Fruit fly (Drosophila melanogaster): ENCODE results near the gene CG1275.
A peak's percentile ranks its signal among the peaks of the same experiment; 100 is the strongest.

CG1275 gene

DNA sequence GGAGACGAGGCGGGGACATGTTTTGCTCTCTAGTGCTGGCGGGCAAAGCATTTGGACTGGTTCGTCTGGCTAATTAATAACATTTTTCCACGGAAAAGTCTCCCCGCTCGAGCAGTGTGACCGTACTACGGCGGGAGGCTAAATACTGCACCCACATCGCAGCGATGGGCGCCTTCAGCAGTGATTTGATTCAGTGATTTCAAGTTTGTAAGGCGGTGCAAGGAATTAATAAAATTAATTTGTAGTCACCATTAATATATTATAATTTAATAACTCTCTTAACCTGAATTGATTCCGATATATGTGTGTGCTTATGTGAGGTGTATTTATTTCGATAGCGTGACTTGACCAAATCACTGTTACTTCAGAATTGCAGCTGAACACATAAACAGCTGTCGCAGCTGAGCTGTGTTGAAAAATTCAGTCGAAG is 5.3 kb upstream of the CG1275 start, which contains the start of the genes oxt and CG13807 (continued):
- TF ChIP-seq mld (GFP tag; IDR thresholded peaks at IDR 0.05; ENCODE audit: partially characterized antibody) (no peak), CG13296 (GFP tag; optimal IDR thresholded peaks at IDR 0.05) (peak; percentile 81), CG43689 (GFP tag; IDR thresholded peaks at IDR 0.05) (peak; percentile 79), p53 (GFP tag; optimal IDR thresholded peaks at IDR 0.05) (no peak), ap (GFP tag; IDR thresholded peaks at IDR 0.05) (peak; percentile 69), Lim3 (GFP tag; IDR thresholded peaks at IDR 0.05) (peak; percentile 42; the same call in 1 of the 2 replicates), kay (GFP tag; optimal IDR thresholded peaks at IDR 0.05) (peak; percentile 72), pros (GFP tag; optimal IDR thresholded peaks at IDR 0.05) (no peak), Meics (GFP tag; optimal IDR thresholded peaks at IDR 0.05) (peak; percentile 85), CG34224 (GFP tag; IDR thresholded peaks at IDR 0.05; ENCODE audit: partially characterized antibody) (peak; percentile 16; the same call in 1 of the 3 replicates), Eip74EF (GFP tag; optimal IDR thresholded peaks at IDR 0.05) (peak in 1 of 2 experiments; percentile 74), eyg (GFP tag; optimal IDR thresholded peaks at IDR 0.05) (no peak), CG31388 (GFP tag; optimal IDR thresholded peaks at IDR 0.05) (peak; percentile 48), Ets97D (GFP tag; optimal IDR thresholded peaks at IDR 0.05) (peak; percentile 55), maf-S (GFP tag; optimal IDR thresholded peaks at IDR 0.05) (no peak), CG7963 (GFP tag; IDR thresholded peaks at IDR 0.05; ENCODE audit: partially characterized antibody) (no peak), cwo (GFP tag; optimal IDR thresholded peaks at IDR 0.05) (peak; percentile 69), Stat92E (GFP tag; optimal IDR thresholded peaks at IDR 0.05) (peak in 1 of 3 experiments; percentile 91), Nf-YC (tag; optimal IDR thresholded peaks at IDR 0.05) (peak; percentile 79), Adf1 (GFP tag; IDR thresholded peaks at IDR 0.05) (peak; percentile 71), Atf-2 (GFP tag; optimal IDR thresholded peaks at IDR 0.05) (peak; percentile 17), hkb (optimal IDR thresholded peaks at IDR 0.05) (no peak), hkb (GFP tag; IDR thresholded peaks at IDR 0.05) (peak; percentile 92), Sox102F (GFP tag; optimal IDR thresholded peaks at IDR 0.05) (peak; percentile 89), jumu (GFP tag; optimal IDR thresholded peaks at IDR 0.05) (no peak), row (GFP tag; IDR thresholded peaks at IDR 0.05) (peak; percentile 97), hbn (GFP tag; IDR thresholded peaks at IDR 0.05; ENCODE audit: partially characterized antibody) (no peak), NFAT (GFP tag; IDR thresholded peaks at IDR 0.05) (peak; percentile 83), CG12071 (GFP tag; optimal IDR thresholded peaks at IDR 0.05) (peak; percentile 70), CG6175 (GFP tag; IDR thresholded peaks at IDR 0.05) (peak; percentile 81), Neu2 (GFP tag; optimal IDR thresholded peaks at IDR 0.05; ENCODE audit: borderline replicate concordance) (no peak), Oli (tag; optimal IDR thresholded peaks at IDR 0.05) (peak; percentile 87), disco-r (GFP tag; optimal IDR thresholded peaks at IDR 0.05) (no peak), Fer2 (tag; optimal IDR thresholded peaks at IDR 0.05) (peak; percentile 85), bsh (GFP tag; optimal IDR thresholded peaks at IDR 0.05) (peak in 1 of 2 experiments; percentile 89), CG7928 (GFP tag; optimal IDR thresholded peaks at IDR 0.05) (peak; percentile 50), pnt (GFP tag; optimal IDR thresholded peaks at IDR 0.05) (peak; percentile 58), Dip3 (GFP tag; optimal IDR thresholded peaks at IDR 0.05) (peak; percentile 40), klu (GFP tag; IDR thresholded peaks at IDR 0.05) (peak; percentile 83), TFAM (GFP tag; optimal IDR thresholded peaks at IDR 0.05) (peak; percentile 10), CG10366 (GFP tag; IDR thresholded peaks at IDR 0.05) (peak; percentile 86), salm (tag; optimal IDR thresholded peaks at IDR 0.05) (peak; percentile 70), sna (GFP tag; IDR thresholded peaks at IDR 0.05; ENCODE audit: partially characterized antibody) (no peak), ind (GFP tag; optimal IDR thresholded peaks at IDR 0.05) (peak; percentile 87), pan (optimal IDR thresholded peaks at IDR 0.05) (no peak), pan (GFP tag; optimal IDR thresholded peaks at IDR 0.05 in 1 of 2, IDR thresholded peaks at IDR 0.05 in 1 of 2) (peak in 1 of 2 experiments; percentile 94), NC2α (GFP tag; optimal IDR thresholded peaks at IDR 0.05) (no peak), C15 (GFP tag; IDR thresholded peaks at IDR 0.05) (peak; percentile 74; the same call in 2 of the 3 replicates), CG3281 (GFP tag; optimal IDR thresholded peaks at IDR 0.05) (peak; percentile 84), lilli (GFP tag; optimal IDR thresholded peaks at IDR 0.05) (peak; percentile 83)
